Fruit fly (Drosophila melanogaster): ENCODE results near the gene side-III.

DNA sequence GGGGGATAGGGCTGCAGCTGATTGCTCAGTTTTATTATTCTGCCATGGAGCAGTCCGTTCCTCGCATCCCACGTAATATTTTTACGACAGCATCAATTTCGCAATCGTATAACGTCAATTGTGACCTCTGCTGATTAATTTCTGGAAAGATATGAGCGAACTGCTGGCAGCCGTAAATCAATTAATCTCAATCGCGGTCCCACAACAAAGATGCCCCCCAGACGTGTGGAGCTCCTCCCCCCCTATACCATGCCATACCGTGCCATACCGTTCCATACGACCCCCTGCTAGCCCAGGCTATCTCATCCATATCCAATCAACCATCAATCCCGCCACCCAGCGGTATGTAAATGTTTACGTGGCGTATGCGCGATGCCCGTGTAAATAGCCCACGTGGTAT, 78.0 kb downstream of the side-III start:
- no peak for TF ChIP-seq CTCF (optimal IDR thresholded peaks at IDR 0.05)
- TF ChIP-seq CG8478 (optimal IDR thresholded peaks at IDR 0.05): no peak

Measured in S2 (cell line).